Fruit fly (Drosophila melanogaster): ENCODE data around the gene CG1943.

DNA sequence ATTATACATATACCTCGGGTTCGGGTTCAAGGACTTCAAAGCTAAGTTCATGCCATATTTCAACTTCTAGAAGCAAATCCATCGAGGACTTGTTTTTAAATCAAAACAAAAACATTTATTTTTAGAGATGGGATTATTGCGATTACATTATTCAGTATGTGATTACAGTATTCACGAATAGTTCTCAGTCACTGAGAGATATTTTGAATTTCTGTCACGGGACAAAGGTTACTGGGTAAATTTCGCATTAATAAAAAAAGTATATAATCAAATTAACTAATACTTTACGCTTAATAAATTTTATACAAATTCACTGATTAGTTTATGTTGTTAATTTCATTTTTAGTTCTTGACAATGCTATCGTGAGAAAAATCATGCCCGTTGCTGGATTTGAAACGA lies 18.9 kb downstream of the CG1943 start:
- TF ChIP-seq sv (GFP tag; optimal IDR thresholded peaks at IDR 0.05) (no peak), pan (optimal IDR thresholded peaks at IDR 0.05) (no peak), dl (GFP tag; optimal IDR thresholded peaks at IDR 0.05; ENCODE audit: insufficient read depth in 1 of 2, partially characterized antibody in 2 of 2) (no peak), CG9705 (GFP tag; optimal IDR thresholded peaks at IDR 0.05) (no peak), usp (GFP tag; optimal IDR thresholded peaks at IDR 0.05) (no peak), CG32264 (GFP tag; optimal IDR thresholded peaks at IDR 0.05) (no peak), OdsH (GFP tag; optimal IDR thresholded peaks at IDR 0.05) (no peak), foxo (GFP tag; optimal IDR thresholded peaks at IDR 0.05) (peak in 1 of 2 experiments; percentile 18), dmrt93B (GFP tag; optimal IDR thresholded peaks at IDR 0.05) (no peak), Myc (optimal IDR thresholded peaks at IDR 0.05) (no peak), Sp1 (GFP tag; optimal IDR thresholded peaks at IDR 0.05) (no peak), psq (GFP tag; optimal IDR thresholded peaks at IDR 0.05) (no peak)

Data from whole organism, wandering third instar larva.